Worm (Caenorhabditis elegans): Measurements from ENCODE around the gene C33F10.12.

DNA sequence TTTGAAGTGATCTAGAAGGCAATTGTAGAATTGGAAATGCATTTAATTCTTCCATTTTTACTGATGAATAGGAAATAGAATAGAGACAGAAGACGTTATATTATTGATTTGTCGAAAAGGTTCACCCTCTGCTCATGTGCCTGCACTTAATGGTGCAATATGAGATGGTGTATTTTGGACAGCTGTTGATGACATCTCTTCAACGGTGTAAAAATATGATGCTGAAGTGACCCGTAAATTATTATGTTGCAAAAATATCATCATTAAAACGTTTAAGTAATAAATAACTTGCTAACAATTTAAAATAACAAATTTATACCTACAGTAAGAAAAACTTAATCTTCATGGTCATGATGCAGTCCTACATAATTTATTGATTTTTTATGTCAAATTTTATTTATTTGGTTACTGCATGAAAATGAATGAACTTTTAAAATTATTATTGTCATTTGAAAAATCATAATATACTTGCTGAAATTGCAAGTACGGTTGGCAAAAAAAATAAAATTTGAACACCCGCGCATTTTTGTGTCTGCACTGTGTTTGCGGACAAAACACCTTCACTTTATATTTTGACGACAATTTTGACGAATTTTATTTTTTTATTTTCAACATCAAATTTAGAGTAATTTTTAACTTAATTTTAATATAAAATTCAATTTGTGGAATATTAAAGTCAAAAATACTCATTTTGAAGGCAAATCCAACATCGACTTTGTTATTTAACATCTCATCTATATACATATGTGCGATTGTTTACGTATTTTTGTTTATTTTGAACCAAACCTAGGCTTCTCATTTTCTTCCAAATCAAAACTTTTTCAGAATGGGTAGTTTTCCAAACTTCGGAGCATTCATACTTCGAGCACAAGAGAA is 9.6 kb downstream of the C33F10.12 start, which contains the start of the genes fbxb-88 and tbck-1:
- no peak for TF ChIP-seq R02D3.7 (tag; optimal IDR thresholded peaks at IDR 0.05)
- TF ChIP-seq elt-3 (tag; optimal IDR thresholded peaks at IDR 0.05): no peak
- no peak for TF ChIP-seq nhr-6 (tag; optimal IDR thresholded peaks at IDR 0.05)
- no peak for TF ChIP-seq ztf-11 (tag; optimal IDR thresholded peaks at IDR 0.05)
- TF ChIP-seq sma-9 (GFP tag; optimal IDR thresholded peaks at IDR 0.05): no peak
- no peak for TF ChIP-seq sma-9 (tag; optimal IDR thresholded peaks at IDR 0.05)
- no peak for TF ChIP-seq elt-1 (tag; optimal IDR thresholded peaks at IDR 0.05)
- TF ChIP-seq blmp-1 (tag; optimal IDR thresholded peaks at IDR 0.05; ENCODE audit: insufficient read depth): no peak
- TF ChIP-seq unc-62 (GFP tag; optimal IDR thresholded peaks at IDR 0.05): no peak
- peak; percentile 56 for TF ChIP-seq C34F6.9 (tag; optimal IDR thresholded peaks at IDR 0.05)
- TF ChIP-seq lin-13 (GFP tag; optimal IDR thresholded peaks at IDR 0.05): no peak

All from whole organism, L2 larva.